Fruit fly (Drosophila melanogaster) Kc167 (cell line): ENCODE results near the gene LUBEL.

Source experiments
- Myc ChIP-seq: fragments of >200 bp; optimal IDR thresholded peaks from 2 replicates; lab custom pipeline; 2017; ENCODE audit warnings: missing external identifiers
- Sin3A ChIP-seq: fragments of >200 bp; optimal IDR thresholded peaks from 2 replicates; lab custom pipeline; 2018; ENCODE audit warnings: missing external identifiers
- h ChIP-seq: fragments of >200 bp; optimal IDR thresholded peaks from 3 replicates; lab custom pipeline; 2018; ENCODE audit warnings: missing external identifiers
- insv ChIP-seq: fragments of >200 bp; optimal IDR thresholded peaks from 3 replicates; lab custom pipeline; 2018; ENCODE audit warnings: missing external identifiers
- psq ChIP-seq: fragments of >200 bp; optimal IDR thresholded peaks from 2 replicates; lab custom pipeline; 2017; ENCODE audit warnings: missing external identifiers

DNA sequence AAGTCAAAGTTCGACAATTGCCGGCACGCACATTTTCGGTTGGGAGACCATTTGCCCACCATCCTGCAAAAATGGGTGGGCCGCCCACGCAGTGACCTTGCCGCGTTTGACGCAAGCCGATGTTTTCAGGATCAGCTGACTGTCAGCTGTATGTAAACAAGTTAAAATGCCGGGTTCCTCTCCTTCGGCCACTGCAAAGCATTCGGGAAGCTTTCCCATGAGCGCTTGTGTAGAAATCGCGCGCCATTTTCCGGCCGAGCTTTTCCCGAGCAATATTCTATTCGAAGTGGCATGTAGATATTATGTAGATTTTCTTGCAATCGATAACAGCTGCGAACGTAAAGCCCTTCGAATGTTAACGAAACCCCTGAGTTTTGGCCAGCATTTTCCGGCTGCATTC lies 1.1 kb upstream of the LUBEL start, which contains the start of gene CG17378:
- no peak for TF ChIP-seq insv (lab: Kevin White, UChicago)
- no peak for TF ChIP-seq psq (lab: Kevin White, UChicago)
- no peak for TF ChIP-seq Myc (lab: Kevin White, UChicago)
- no peak for TF ChIP-seq h
- no peak for TF ChIP-seq Sin3A (lab: Kevin White, UChicago)
